Fruit fly (Drosophila melanogaster) whole organism, embryonic: ENCODE data around the gene CG12075.

Source experiments
- Abd-B ChIP-seq: fragments of 200-800 bp; sonication (Bioruptor generic); optimal IDR thresholded peaks from 2 replicates; lab custom pipeline; 2018; ENCODE audit warnings: missing biosample characterization, mild to moderate bottlenecking, missing genetic modification characterization, moderate library complexity
- Bdp1 ChIP-seq: fragments of 200-800 bp; sonication (Bioruptor generic); optimal IDR thresholded peaks from 3 replicates; lab custom pipeline; 2016; ENCODE audit warnings: missing biosample characterization, missing genetic modification characterization
- CG10565 ChIP-seq: fragments of 200-800 bp; sonication (Bioruptor generic); optimal IDR thresholded peaks from 3 replicates; lab custom pipeline; 2016; ENCODE audit warnings: missing biosample characterization, mild to moderate bottlenecking, missing genetic modification characterization
- CG12155 ChIP-seq: fragments of 200-800 bp; sonication (Bioruptor generic); optimal IDR thresholded peaks from 3 replicates; lab custom pipeline; 2016; ENCODE audit warnings: missing biosample characterization, missing genetic modification characterization
- CG12219 ChIP-seq: fragments of 200-800 bp; sonication (Bioruptor generic); optimal IDR thresholded peaks from 3 replicates; lab custom pipeline; 2018; ENCODE audit warnings: missing biosample characterization, mild to moderate bottlenecking, missing genetic modification characterization
- CG15073 ChIP-seq: fragments of 200-800 bp; sonication (Bioruptor generic); optimal IDR thresholded peaks from 2 replicates; lab custom pipeline; 2016; ENCODE audit warnings: missing biosample characterization, missing genetic modification characterization
- CG1602 ChIP-seq: fragments of 200-800 bp; sonication (Bioruptor generic); optimal IDR thresholded peaks from 3 replicates; lab custom pipeline; 2016; ENCODE audit warnings: missing biosample characterization, missing genetic modification characterization
- CG17361 ChIP-seq: fragments of 200-800 bp; sonication (Bioruptor generic); IDR thresholded peaks from 3 replicates; pipeline ENCODE4 v1.3.6; 2022; ENCODE audit warnings: missing biosample characterization, missing genetic modification characterization
- CG17829 ChIP-seq: fragments of 200-800 bp; optimal IDR thresholded peaks from 2 replicates; lab custom pipeline; 2019; ENCODE audit warnings: missing biosample characterization, mild to moderate bottlenecking, missing genetic modification characterization, moderate library complexity
- CG1792 ChIP-seq: fragments of 200-800 bp; sonication (Bioruptor generic); optimal IDR thresholded peaks from 2 replicates; lab custom pipeline; 2016; ENCODE audit warnings: missing biosample characterization, missing genetic modification characterization
- CG18476 ChIP-seq: fragments of 200-800 bp; sonication (Bioruptor generic); optimal IDR thresholded peaks from 2 replicates; lab custom pipeline; 2016; ENCODE audit warnings: missing biosample characterization, mild to moderate bottlenecking, missing genetic modification characterization
- CG2129 ChIP-seq: fragments of 200-800 bp; sonication (Bioruptor generic); IDR thresholded peaks from 2 replicates; pipeline ENCODE4 v1.3.6; 2022; ENCODE audit warnings: missing biosample characterization, missing genetic modification characterization; ENCODE audit not compliant: partially characterized antibody
- CG2712 ChIP-seq: fragments of 200-800 bp; optimal IDR thresholded peaks from 3 replicates; lab custom pipeline; 2019; ENCODE audit warnings: missing biosample characterization, mild to moderate bottlenecking, missing genetic modification characterization, moderate library complexity
- CG31365 ChIP-seq: fragments of 200-800 bp; sonication (Bioruptor generic); optimal IDR thresholded peaks from 2 replicates; lab custom pipeline; 2018; ENCODE audit warnings: missing biosample characterization, mild to moderate bottlenecking, missing genetic modification characterization
- CG3847 ChIP-seq: fragments of 200-800 bp; sonication (Bioruptor generic); IDR thresholded peaks from 2 replicates; pipeline ENCODE4 v1.3.6; 2022; ENCODE audit warnings: missing biosample characterization, missing genetic modification characterization
- CG4282 ChIP-seq: fragments of 200-800 bp; sonication (Bioruptor generic); optimal IDR thresholded peaks from 2 replicates; lab custom pipeline; 2016; ENCODE audit warnings: missing biosample characterization, missing genetic modification characterization
- CG4820 ChIP-seq: fragments of 200-800 bp; sonication (Bioruptor generic); optimal IDR thresholded peaks from 3 replicates; lab custom pipeline; 2016; ENCODE audit warnings: missing biosample characterization, missing genetic modification characterization
- CkIIα-i1 ChIP-seq: fragments of 200-800 bp; sonication (Bioruptor generic); IDR thresholded peaks from 2 replicates; pipeline ENCODE4 v1.3.6; 2022; ENCODE audit warnings: missing biosample characterization, missing genetic modification characterization
- CrebB ChIP-seq: fragments of 200-800 bp; sonication (Bioruptor generic); optimal IDR thresholded peaks from 3 replicates; lab custom pipeline; 2018; ENCODE audit warnings: missing biosample characterization, mild to moderate bottlenecking, missing genetic modification characterization
- Dp ChIP-seq: fragments of 200-800 bp; sonication (Bioruptor generic); optimal IDR thresholded peaks from 2 replicates; lab custom pipeline; 2018; ENCODE audit warnings: missing biosample characterization, mild to moderate bottlenecking, missing genetic modification characterization, moderate library complexity
- Hsf ChIP-seq: fragments of 200-800 bp; sonication (Bioruptor generic); optimal IDR thresholded peaks from 3 replicates; lab custom pipeline; 2016; ENCODE audit warnings: missing biosample characterization, missing genetic modification characterization
- Neu2 ChIP-seq: fragments of 200-800 bp; sonication (Bioruptor generic); optimal IDR thresholded peaks from 3 replicates; lab custom pipeline; 2016; ENCODE audit warnings: missing biosample characterization, missing genetic modification characterization, borderline replicate concordance
- Ptx1 ChIP-seq: fragments of 200-800 bp; sonication (Bioruptor generic); IDR thresholded peaks from 2 replicates; pipeline ENCODE4 v1.3.6; 2022; ENCODE audit warnings: missing biosample characterization, missing genetic modification characterization
- Stat92E ChIP-seq, 3 experiments: fragments of >200 bp in 2 of 3; fragments of 200-800 bp in 1 of 3; sonication (Bioruptor generic) in 1 of 3; optimal IDR thresholded peaks; 2 replicates each; lab custom pipeline; 2017 to 2019; ENCODE audit warnings: missing biosample characterization in 3 of 3, missing genetic modification characterization in 3 of 3, mild to moderate bottlenecking in 1 of 3, moderate library complexity in 1 of 3
- TFAM ChIP-seq: fragments of 200-800 bp; sonication (Bioruptor generic); optimal IDR thresholded peaks from 2 replicates; lab custom pipeline; 2017; ENCODE audit warnings: missing biosample characterization, missing genetic modification characterization, inconsistent platforms
- Xrp1 ChIP-seq: fragments of 200-800 bp; sonication (Bioruptor generic); IDR thresholded peaks from 2 replicates; pipeline ENCODE4 v1.3.6; 2022; ENCODE audit warnings: missing biosample characterization, missing genetic modification characterization
- dati ChIP-seq: fragments of 200-800 bp; sonication (Bioruptor generic); IDR thresholded peaks from 2 replicates; pipeline ENCODE4 v1.3.6; 2022; ENCODE audit warnings: missing biosample characterization, missing genetic modification characterization
- dimm ChIP-seq: fragments of 200-800 bp; sonication (Bioruptor generic); IDR thresholded peaks from 2 replicates; pipeline ENCODE4 v1.3.6; 2022; ENCODE audit warnings: missing biosample characterization, missing genetic modification characterization
- en ChIP-seq: fragments of 200-800 bp; sonication (Bioruptor generic); optimal IDR thresholded peaks from 2 replicates; lab custom pipeline; 2016; ENCODE audit warnings: missing biosample characterization, missing genetic modification characterization
- fd3F ChIP-seq: fragments of 200-800 bp; sonication (Bioruptor generic); optimal IDR thresholded peaks from 2 replicates; lab custom pipeline; 2018; ENCODE audit warnings: missing biosample characterization, mild to moderate bottlenecking, missing genetic modification characterization, moderate library complexity
- fru ChIP-seq: fragments of >200 bp; optimal IDR thresholded peaks from 2 replicates; lab custom pipeline; 2017
- gcm ChIP-seq: fragments of 200-800 bp; sonication (Bioruptor generic); optimal IDR thresholded peaks from 2 replicates; lab custom pipeline; 2019; ENCODE audit warnings: missing biosample characterization, mild to moderate bottlenecking, missing genetic modification characterization, moderate library complexity
- hkb ChIP-seq, 2 experiments: fragments of 200-800 bp in 1 of 2; fragments of >200 bp in 1 of 2; sonication (Bioruptor generic) in 1 of 2; IDR thresholded peaks in 1 of 2; optimal IDR thresholded peaks in 1 of 2; 2 replicates each; pipeline versions ENCODE4 v1.3.6 to Lab custom; 2017 to 2022; ENCODE audit warnings: missing biosample characterization in 1 of 2, missing genetic modification characterization in 1 of 2
- insv ChIP-seq, 2 experiments: fragments of 200-800 bp; sonication (Bioruptor generic); optimal IDR thresholded peaks; 3 replicates each; lab custom pipeline; 2016 to 2018; ENCODE audit warnings: missing biosample characterization in 2 of 2, missing genetic modification characterization in 2 of 2
- kni ChIP-seq: fragments of 200-800 bp; sonication (Bioruptor generic); optimal IDR thresholded peaks from 3 replicates; lab custom pipeline; 2017; ENCODE audit warnings: mild to moderate bottlenecking, missing biosample characterization, missing genetic modification reagents, missing genetic modification characterization
- pan ChIP-seq, 4 experiments: fragments of >200 bp in 3 of 4; fragments of 200-800 bp in 1 of 4; sonication (Bioruptor generic) in 1 of 4; optimal IDR thresholded peaks in 3 of 4; IDR thresholded peaks in 1 of 4; 2 replicates each; pipeline versions ENCODE4 v1.3.6 to Lab custom; 2017 to 2022; ENCODE audit warnings: missing biosample characterization in 2 of 4, missing genetic modification characterization in 2 of 4, mixed read lengths in 1 of 4
- pfk ChIP-seq: fragments of 200-800 bp; sonication (Bioruptor generic); optimal IDR thresholded peaks from 2 replicates; lab custom pipeline; 2018; ENCODE audit warnings: missing biosample characterization, mild to moderate bottlenecking, missing genetic modification characterization, moderate library complexity
- pzg ChIP-seq: fragments of 200-800 bp; sonication (Bioruptor generic); optimal IDR thresholded peaks from 3 replicates; lab custom pipeline; 2018; ENCODE audit warnings: missing biosample characterization, mild to moderate bottlenecking, missing genetic modification characterization, moderate library complexity
- repo ChIP-seq: fragments of 200-800 bp; sonication (Bioruptor generic); optimal IDR thresholded peaks from 2 replicates; lab custom pipeline; 2016; ENCODE audit warnings: missing biosample characterization, missing genetic modification characterization
- rib ChIP-seq: fragments of 200-800 bp; sonication (Bioruptor generic); IDR thresholded peaks from 2 replicates; pipeline ENCODE4 v1.3.6; 2022; ENCODE audit warnings: missing biosample characterization, missing genetic modification characterization
- sc ChIP-seq, 3 experiments: fragments of >200 bp in 2 of 3; fragments of 200-800 bp in 1 of 3; sonication (Bioruptor generic) in 1 of 3; optimal IDR thresholded peaks; 2 replicates in 2 of 3; 3 replicates in 1 of 3; lab custom pipeline; 2017; ENCODE audit warnings: mild to moderate bottlenecking in 1 of 3, missing biosample characterization in 1 of 3, missing genetic modification characterization in 1 of 3, missing genetic modification reagents in 1 of 3
- schlank ChIP-seq: fragments of 200-800 bp; sonication (Bioruptor generic); optimal IDR thresholded peaks from 2 replicates; lab custom pipeline; 2018; ENCODE audit warnings: missing biosample characterization, mild to moderate bottlenecking, missing genetic modification characterization
- sim ChIP-seq: fragments of 200-800 bp; sonication (Bioruptor generic); IDR thresholded peaks from 2 replicates; pipeline ENCODE4 v1.3.6; 2022; ENCODE audit warnings: missing biosample characterization, missing genetic modification characterization
- sob ChIP-seq: fragments of 200-800 bp; sonication (Bioruptor generic); IDR thresholded peaks from 2 replicates; pipeline ENCODE4 v1.3.6; 2022; ENCODE audit warnings: missing biosample characterization, missing genetic modification characterization
- sug ChIP-seq: fragments of 200-800 bp; optimal IDR thresholded peaks from 2 replicates; lab custom pipeline; 2019; ENCODE audit warnings: missing biosample characterization, mild to moderate bottlenecking, missing genetic modification characterization, moderate library complexity
- tna ChIP-seq: fragments of 200-800 bp; sonication (Bioruptor generic); IDR thresholded peaks from 2 replicates; pipeline ENCODE4 v1.3.6; 2022; ENCODE audit warnings: missing biosample characterization, missing genetic modification characterization; ENCODE audit not compliant: partially characterized antibody
- unc-4 ChIP-seq: fragments of 200-800 bp; sonication (Bioruptor generic); IDR thresholded peaks from 2 replicates; pipeline ENCODE4 v1.3.6; 2022; ENCODE audit warnings: missing biosample characterization, missing genetic modification characterization; ENCODE audit not compliant: partially characterized antibody
- zfh1 ChIP-seq: fragments of 200-800 bp; sonication (Bioruptor generic); IDR thresholded peaks from 3 replicates; pipeline ENCODE4 v1.3.6; 2022; ENCODE audit warnings: missing biosample characterization, missing genetic modification characterization

CG12075 gene

dm6 chrX:8878967-8879554 is 40.9 kb downstream of the CG12075 start (continued):
- TF ChIP-seq sc (optimal IDR thresholded peaks at IDR 0.05; lab: Kevin White, UChicago) = no peak
- TF ChIP-seq sc (GFP tag; optimal IDR thresholded peaks at IDR 0.05; lab: Kevin White, UChicago) = peak; percentile 78
- peak; percentile 69 for TF ChIP-seq CG1602 (GFP tag; lab: Kevin White, UChicago)
- peak; percentile 80 for TF ChIP-seq sim (GFP tag; lab: Robert Waterston, UW)
- no peak for TF ChIP-seq pfk (GFP tag; lab: Kevin White, UChicago)
- peak; percentile 77 for TF ChIP-seq rib (GFP tag; lab: Robert Waterston, UW)
- peak; percentile 86 for TF ChIP-seq CG17361 (GFP tag; lab: Robert Waterston, UW)
- TF ChIP-seq kni (GFP tag; lab: Kevin White, UChicago) = no peak
- TF ChIP-seq sob (GFP tag; lab: Robert Waterston, UW) = peak; percentile 91
- peak; percentile 64; the same call in 1 of the 2 replicates for TF ChIP-seq dati
- TF ChIP-seq Ptx1 (GFP tag; lab: Robert Waterston, UW) = peak; percentile 85
- no peak for TF ChIP-seq fru (lab: Kevin White, UChicago)
- TF ChIP-seq CG4282 (GFP tag; lab: Kevin White, UChicago) = no peak
- no peak for TF ChIP-seq repo (GFP tag; lab: Kevin White, UChicago)
- TF ChIP-seq CG10565 (GFP tag; lab: Kevin White, UChicago) = no peak
- TF ChIP-seq CrebB (tag; lab: Kevin White, UChicago) = peak; percentile 83
- TF ChIP-seq CG17829 (tag; lab: Kevin White, UChicago) = peak; percentile 86
- TF ChIP-seq CG18476 (GFP tag; lab: Kevin White, UChicago) = peak; percentile 20
- peak in 1 of 3 experiments; percentile 10 for TF ChIP-seq Stat92E (GFP tag; optimal IDR thresholded peaks at IDR 0.05; lab: Kevin White, UChicago)
- TF ChIP-seq CG12219 (GFP tag; lab: Kevin White, UChicago) = peak; percentile 75
- peak; percentile 90 for TF ChIP-seq zfh1 (GFP tag; lab: Robert Waterston, UW)
- no peak for TF ChIP-seq TFAM (GFP tag; lab: Kevin White, UChicago)
- TF ChIP-seq CG2129 (GFP tag; lab: Robert Waterston, UW) = no peak
- peak; percentile 92 for TF ChIP-seq Xrp1
- TF ChIP-seq tna = no peak
- peak in 1 of 2 experiments; percentile 3 for TF ChIP-seq insv (GFP tag; optimal IDR thresholded peaks at IDR 0.05; lab: Kevin White, UChicago)
- TF ChIP-seq Abd-B (GFP tag; lab: Kevin White, UChicago) = peak; percentile 68
- TF ChIP-seq Hsf (GFP tag; lab: Kevin White, UChicago) = peak; percentile 17
- peak; percentile 88 for TF ChIP-seq CG2712 (tag; lab: Kevin White, UChicago)
- TF ChIP-seq schlank = peak; percentile 48
- no peak for TF ChIP-seq CG15073
- TF ChIP-seq hkb (optimal IDR thresholded peaks at IDR 0.05; lab: Kevin White, UChicago) = no peak
- TF ChIP-seq hkb (GFP tag; IDR thresholded peaks at IDR 0.05; lab: Robert Waterston, UW) = peak; percentile 95
- TF ChIP-seq unc-4 (GFP tag; lab: Robert Waterston, UW) = no peak
- TF ChIP-seq pan (optimal IDR thresholded peaks at IDR 0.05; lab: Kevin White, UChicago) = no peak
- TF ChIP-seq pan (GFP tag; optimal IDR thresholded peaks at IDR 0.05 in 1 of 2, IDR thresholded peaks at IDR 0.05 in 1 of 2) = peak in 1 of 2 experiments; percentile 91
- TF ChIP-seq en = no peak
- TF ChIP-seq Bdp1 (GFP tag; lab: Kevin White, UChicago) = no peak
- TF ChIP-seq dimm (GFP tag; lab: Robert Waterston, UW) = peak; percentile 77
- peak; percentile 35 for TF ChIP-seq CG31365 (tag; lab: Kevin White, UChicago)
- TF ChIP-seq fd3F = peak; percentile 75
- TF ChIP-seq CG12155 = peak; percentile 62
- TF ChIP-seq sug = peak; percentile 69
- no peak for TF ChIP-seq CG1792
- TF ChIP-seq Neu2 (GFP tag; lab: Kevin White, UChicago) = no peak
- no peak for TF ChIP-seq pzg (GFP tag; lab: Kevin White, UChicago)
- TF ChIP-seq Dp (GFP tag; lab: Kevin White, UChicago) = no peak
- peak; percentile 76 for TF ChIP-seq CG3847 (GFP tag; lab: Robert Waterston, UW)
- TF ChIP-seq gcm (GFP tag; lab: Kevin White, UChicago) = peak; percentile 79
- TF ChIP-seq CG4820 (GFP tag; lab: Kevin White, UChicago) = peak; percentile 72
- peak; percentile 4; the same call in 1 of the 2 replicates for TF ChIP-seq CkIIα-i1 (GFP tag; lab: Robert Waterston, UW)
